Worm (Caenorhabditis elegans): Measurements from ENCODE around the gene ric-8.

The ric-8 gene

DNA sequence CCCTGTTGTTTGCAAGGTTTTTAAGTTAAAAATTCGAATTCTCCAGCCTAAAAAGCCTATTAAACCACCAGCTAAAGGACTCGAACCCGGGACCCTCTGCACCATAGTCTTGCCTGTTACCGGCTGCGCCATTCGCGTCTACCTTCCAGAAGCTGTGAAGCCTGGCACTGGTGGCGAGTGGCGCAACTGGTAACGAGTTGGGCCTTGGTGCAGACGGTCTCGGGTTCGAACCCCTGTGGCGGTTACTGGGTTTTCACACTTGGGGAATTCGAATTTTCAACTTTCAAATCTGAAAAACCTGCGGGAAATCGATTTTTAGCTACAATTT is 39.9 kb upstream of the ric-8 start:
- no peak for TF ChIP-seq elt-2 (tag; optimal IDR thresholded peaks at IDR 0.05)
- no peak for TF ChIP-seq egl-5 (tag; optimal IDR thresholded peaks at IDR 0.05)
- TF ChIP-seq nhr-237 (tag; optimal IDR thresholded peaks at IDR 0.05), result no peak
- no peak for TF ChIP-seq lsy-12 (tag; optimal IDR thresholded peaks at IDR 0.05)
- TF ChIP-seq sea-2 (GFP tag; optimal IDR thresholded peaks at IDR 0.05), result no peak
- TF ChIP-seq ceh-82 (tag; optimal IDR thresholded peaks at IDR 0.05), result no peak
- no peak for TF ChIP-seq nhr-12 (tag; optimal IDR thresholded peaks at IDR 0.05)
- TF ChIP-seq nhr-25 (tag; optimal IDR thresholded peaks at IDR 0.05), result no peak
- no peak for TF ChIP-seq ceh-28 (tag; optimal IDR thresholded peaks at IDR 0.05)
- TF ChIP-seq pha-4 (tag; optimal IDR thresholded peaks at IDR 0.05), result no peak
- TF ChIP-seq lin-15B (tag; optimal IDR thresholded peaks at IDR 0.05), result no peak

DNA sequence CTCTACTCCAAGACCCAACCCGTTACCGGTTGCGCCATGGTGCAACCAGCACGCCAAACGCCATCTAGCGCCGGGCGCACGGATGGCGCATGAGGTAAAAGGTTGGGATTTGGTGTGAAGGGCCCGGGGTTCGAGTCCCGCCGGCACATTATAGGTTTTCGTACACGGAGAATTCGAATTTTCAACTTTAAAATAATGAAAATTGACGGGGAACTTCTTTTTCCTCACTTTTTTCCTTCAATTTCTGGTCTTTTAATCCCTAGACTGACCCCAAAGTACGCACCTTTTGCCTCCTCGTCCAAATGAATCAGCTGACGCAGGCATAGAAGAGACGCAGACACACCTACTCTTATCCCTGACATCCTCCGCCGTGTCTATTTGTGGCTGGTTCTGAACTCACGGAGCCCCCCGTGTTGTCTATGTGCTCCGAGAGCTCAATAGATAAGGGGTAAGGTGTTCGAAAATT is 39.2 kb upstream of the ric-8 start:
- TF ChIP-seq lsy-12 (tag; optimal IDR thresholded peaks at IDR 0.05), result no peak
- TF ChIP-seq ama-1 (optimal IDR thresholded peaks at IDR 0.05), result peak; percentile 87
- TF ChIP-seq egl-5 (tag; optimal IDR thresholded peaks at IDR 0.05), result peak; percentile 43
- peak; percentile 32 for TF ChIP-seq nfya-1 (tag; optimal IDR thresholded peaks at IDR 0.05; ENCODE audit: insufficient read depth)
- TF ChIP-seq mdl-1 (tag; optimal IDR thresholded peaks at IDR 0.05), result no peak
- TF ChIP-seq pha-4 (tag; optimal IDR thresholded peaks at IDR 0.05), result peak; percentile 61
- no peak for TF ChIP-seq skn-1 (tag; optimal IDR thresholded peaks at IDR 0.05)
- TF ChIP-seq nhr-25 (tag; optimal IDR thresholded peaks at IDR 0.05), result peak; percentile 22
- no peak for TF ChIP-seq nhr-67 (tag; optimal IDR thresholded peaks at IDR 0.05)
- no peak for TF ChIP-seq fkh-10 (GFP tag; optimal IDR thresholded peaks at IDR 0.05)
- TF ChIP-seq nhr-23 (tag; optimal IDR thresholded peaks at IDR 0.05), result peak; percentile 11
- TF ChIP-seq ceh-28 (tag; optimal IDR thresholded peaks at IDR 0.05), result no peak

DNA sequence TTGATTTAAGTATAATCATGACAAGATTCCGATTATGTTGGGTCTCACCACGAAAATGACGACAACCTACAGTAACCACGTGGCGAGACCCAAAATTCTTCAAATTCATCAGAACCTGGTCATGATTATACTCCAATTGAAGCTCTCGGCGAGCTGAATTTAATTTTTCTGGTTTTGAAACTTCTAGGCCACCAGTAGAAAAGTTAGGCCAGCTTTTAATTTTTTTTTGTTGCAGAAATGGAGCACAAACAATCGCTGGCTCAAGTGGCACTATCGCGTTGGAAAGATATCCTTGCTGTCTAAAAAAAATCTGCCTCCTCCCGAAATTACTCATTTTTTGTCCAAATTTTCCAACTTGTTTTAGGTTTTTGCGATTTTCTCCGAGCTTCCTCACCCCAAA is 36.2 kb upstream of the ric-8 start:
- no peak for TF ChIP-seq mml-1 (tag; optimal IDR thresholded peaks at IDR 0.05)

DNA sequence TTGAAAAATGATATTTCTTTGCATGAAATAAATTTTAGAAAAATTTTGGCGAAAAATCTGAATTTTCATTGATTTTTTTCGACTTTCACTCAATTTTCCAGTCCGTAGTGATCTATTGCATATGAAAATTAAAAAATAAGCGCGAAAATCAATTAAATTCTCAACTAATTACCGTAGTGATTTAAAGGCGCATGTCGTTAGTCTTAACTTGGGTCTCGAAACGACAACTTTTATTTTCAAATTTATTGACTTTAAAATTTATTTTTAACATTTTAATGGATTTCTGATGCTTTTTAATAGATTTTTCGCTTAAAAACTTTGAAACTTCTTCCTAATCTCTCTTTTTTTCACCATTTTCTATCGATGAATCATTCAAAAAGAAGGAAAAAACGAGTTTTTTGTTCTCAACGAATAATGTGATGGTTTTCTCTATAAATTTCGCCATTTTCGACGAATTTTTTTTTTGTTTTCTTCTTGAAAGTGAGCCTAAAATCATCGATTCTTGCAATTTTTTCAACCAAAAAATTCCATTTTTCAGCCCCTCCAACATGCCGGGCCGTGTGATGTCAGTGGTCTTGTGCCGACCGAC is 35.2 kb upstream of the ric-8 start, which contains the start of gene vamp-7:
vamp-7 (plus strand) TSS at position 539 of the 589 bp plus-strand sequence.
- TF ChIP-seq lsy-12 (tag; optimal IDR thresholded peaks at IDR 0.05) (peak; percentile 31), pqm-1 (tag; optimal IDR thresholded peaks at IDR 0.05) (no peak), pha-4 (tag; optimal IDR thresholded peaks at IDR 0.05) (peak; percentile 18), nhr-76 (tag; optimal IDR thresholded peaks at IDR 0.05) (no peak)

DNA sequence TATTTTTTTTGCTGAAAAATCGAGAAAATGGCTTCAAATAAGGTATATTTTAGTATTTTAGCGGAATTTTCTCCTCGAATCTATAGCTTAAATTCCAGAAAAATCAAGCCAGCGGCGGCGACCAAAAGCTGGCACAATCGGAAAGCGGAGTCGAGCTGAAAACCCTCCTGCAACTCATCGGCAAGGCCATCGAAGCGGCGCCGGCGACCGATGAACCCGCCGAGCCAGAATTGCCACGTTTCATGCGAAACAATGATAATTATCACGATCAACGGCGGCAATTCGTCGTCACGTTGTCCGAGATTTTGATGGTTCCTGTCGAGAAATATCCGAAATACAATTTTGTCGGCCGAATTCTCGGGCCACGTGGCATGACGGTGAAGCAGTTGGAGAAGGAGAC is 32.4 kb upstream of the ric-8 start, which contains the start of gene Y69A2AR.32:
Y69A2AR.32 (plus strand) TSS at position 28 of the 400 bp plus-strand sequence.
- TF ChIP-seq lin-39 (tag; optimal IDR thresholded peaks at IDR 0.05) (no peak), nhr-67 (tag; optimal IDR thresholded peaks at IDR 0.05) (no peak), pqm-1 (tag; optimal IDR thresholded peaks at IDR 0.05) (no peak), nhr-11 (tag; optimal IDR thresholded peaks at IDR 0.05) (no peak), skn-1 (tag; optimal IDR thresholded peaks at IDR 0.05) (no peak), nhr-12 (tag; optimal IDR thresholded peaks at IDR 0.05) (no peak), ama-1 (optimal IDR thresholded peaks at IDR 0.05) (no peak), unc-39 (tag; optimal IDR thresholded peaks at IDR 0.05) (no peak), mml-1 (tag; optimal IDR thresholded peaks at IDR 0.05) (no peak), daf-12 (tag; optimal IDR thresholded peaks at IDR 0.05) (no peak), nhr-25 (tag; optimal IDR thresholded peaks at IDR 0.05) (no peak), nhr-237 (tag; optimal IDR thresholded peaks at IDR 0.05) (no peak), nhr-77 (tag; optimal IDR thresholded peaks at IDR 0.05) (no peak), nfya-1 (tag; optimal IDR thresholded peaks at IDR 0.05; ENCODE audit: insufficient read depth) (no peak), nhr-43 (tag; optimal IDR thresholded peaks at IDR 0.05; ENCODE audit: poor library complexity, severe bottlenecking) (no peak), ceh-28 (tag; optimal IDR thresholded peaks at IDR 0.05) (no peak), nhr-76 (tag; optimal IDR thresholded peaks at IDR 0.05) (no peak), sea-2 (GFP tag; optimal IDR thresholded peaks at IDR 0.05) (no peak), snpc-4 (tag; optimal IDR thresholded peaks at IDR 0.05) (no peak)

DNA sequence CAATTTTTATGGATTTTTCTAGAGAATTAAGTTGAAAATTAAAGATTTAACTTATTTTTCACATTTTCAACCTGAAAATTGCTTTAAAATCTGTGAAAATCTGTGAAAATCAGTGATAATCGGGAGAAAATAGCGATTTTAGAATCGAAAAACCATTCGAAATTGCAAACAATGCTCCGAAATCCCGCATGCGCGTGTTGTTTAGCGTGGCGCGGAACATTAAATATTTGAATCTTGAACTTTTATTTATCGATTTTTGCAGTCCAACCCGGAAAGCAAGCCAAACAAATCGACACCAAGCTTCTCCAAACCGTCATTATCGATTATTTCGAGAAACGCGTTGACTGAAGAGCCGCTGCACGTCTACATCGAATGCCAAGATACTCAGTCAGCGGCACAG is 31.8 kb upstream of the ric-8 start:
- TF ChIP-seq fkh-10 (GFP tag; optimal IDR thresholded peaks at IDR 0.05) (no peak), sea-2 (GFP tag; optimal IDR thresholded peaks at IDR 0.05) (no peak), daf-12 (tag; optimal IDR thresholded peaks at IDR 0.05) (no peak), egl-27 (tag; optimal IDR thresholded peaks at IDR 0.05) (no peak), ceh-9 (tag; optimal IDR thresholded peaks at IDR 0.05) (no peak), nhr-11 (tag; optimal IDR thresholded peaks at IDR 0.05) (no peak), mml-1 (tag; optimal IDR thresholded peaks at IDR 0.05) (no peak), aly-2 (tag; optimal IDR thresholded peaks at IDR 0.05) (no peak)

All from whole organism, L3 larva.